Fruit fly (Drosophila melanogaster) Kc167 (cell line): Measurements from ENCODE around the gene CG34462.

ENCODE experiments used
- Myc ChIP-seq: fragments of >200 bp; optimal IDR thresholded peaks from 2 replicates; lab custom pipeline; 2017; ENCODE audit warnings: missing external identifiers
- h ChIP-seq: fragments of >200 bp; optimal IDR thresholded peaks from 3 replicates; lab custom pipeline; 2018; ENCODE audit warnings: missing external identifiers
- psq ChIP-seq: fragments of >200 bp; optimal IDR thresholded peaks from 2 replicates; lab custom pipeline; 2017; ENCODE audit warnings: missing external identifiers

DNA sequence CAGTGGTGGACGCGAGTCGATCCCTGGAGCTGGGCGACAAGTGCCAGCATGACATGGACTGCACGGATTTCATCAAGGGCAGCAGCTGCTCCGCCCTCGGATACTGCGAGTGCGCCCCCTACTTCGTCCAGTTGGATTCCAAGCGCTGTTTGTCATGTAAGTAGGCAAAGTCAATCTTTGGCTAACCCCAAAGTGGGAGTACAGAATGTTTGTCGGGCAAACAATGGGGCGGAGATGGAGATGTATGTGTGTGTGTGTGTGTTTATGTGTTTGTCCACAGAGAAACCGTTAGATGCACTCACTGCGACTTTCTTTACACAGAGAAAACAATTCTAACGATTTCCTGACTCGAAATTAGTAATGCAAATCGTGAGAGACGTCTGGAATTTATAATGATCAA lies 50.8 kb downstream of the CG34462 start:
- no peak for TF ChIP-seq h (lab: Kevin White, UChicago)
- TF ChIP-seq psq (lab: Kevin White, UChicago): no peak
- TF ChIP-seq Myc (lab: Kevin White, UChicago): no peak
